Worm (Caenorhabditis elegans): Measurements from ENCODE around the gene skr-20.

The skr-20 gene

ce11 chrX:13237102-13237501 lies 13.8 kb upstream of the skr-20 start, which contains the start of gene K08H2.3:
K08H2.3 (plus strand) TSS chrX:13237402.
- TF ChIP-seq ceh-91 (GFP tag; IDR thresholded peaks at IDR 0.05): no peak
- no peak for TF ChIP-seq nfya-2 (GFP tag; IDR thresholded peaks at IDR 0.05)
- TF ChIP-seq madf-3 (GFP tag; IDR thresholded peaks at IDR 0.05): no peak
- no peak for TF ChIP-seq ceh-79 (tag; optimal IDR thresholded peaks at IDR 0.05)
- TF ChIP-seq lin-54 (GFP tag; optimal IDR thresholded peaks at IDR 0.05): no peak
- TF ChIP-seq ekl-4 (GFP tag; IDR thresholded peaks at IDR 0.05): no peak
- TF ChIP-seq egl-18 (GFP tag; IDR thresholded peaks at IDR 0.05): no peak
- no peak for TF ChIP-seq unc-130 (GFP tag; optimal IDR thresholded peaks at IDR 0.05)
- no peak for TF ChIP-seq B0261.1 (tag; optimal IDR thresholded peaks at IDR 0.05)
- TF ChIP-seq lsy-27 (tag; optimal IDR thresholded peaks at IDR 0.05; ENCODE audit: borderline replicate concordance, insufficient read depth): no peak
- TF ChIP-seq C17E4.6 (GFP tag; IDR thresholded peaks at IDR 0.05): no peak
- no peak for TF ChIP-seq Y79H2A.3 (GFP tag; conservative IDR thresholded peaks at IDR 0.05)
- no peak for TF ChIP-seq dox-1 (GFP tag; IDR thresholded peaks at IDR 0.05)
- no peak for TF ChIP-seq F57C9.4 (tag; optimal IDR thresholded peaks at IDR 0.05)
- no peak for TF ChIP-seq lag-1 (GFP tag; IDR thresholded peaks at IDR 0.05)
- no peak for TF ChIP-seq nhr-90 (tag; optimal IDR thresholded peaks at IDR 0.05)
- no peak for TF ChIP-seq mes-4 (tag; optimal IDR thresholded peaks at IDR 0.05)
- no peak for TF ChIP-seq athp-1 (tag; optimal IDR thresholded peaks at IDR 0.05)

ce11 chrX:13234879-13235278 lies 11.5 kb upstream of the skr-20 start, which contains the start of gene K08H2.2:
K08H2.2 (minus strand) TSS chrX:13234979.
- TF ChIP-seq lin-26 (GFP tag; IDR thresholded peaks at IDR 0.05): no peak

ce11 chrX:13232259-13232658 lies 8.9 kb upstream of the skr-20 start, which contains the start of gene bgnt-1.5:
bgnt-1.5 (minus strand) TSS chrX:13232359.
- TF ChIP-seq nfya-1 (tag; optimal IDR thresholded peaks at IDR 0.05; ENCODE audit: borderline replicate concordance, insufficient read depth) (no peak), Y56A3A.18 (GFP tag; IDR thresholded peaks at IDR 0.05) (no peak), ekl-4 (GFP tag; IDR thresholded peaks at IDR 0.05) (no peak), Y53G8AR.9 (GFP tag; conservative IDR thresholded peaks at IDR 0.05) (no peak), hlh-26 (GFP tag; conservative IDR thresholded peaks at IDR 0.05) (no peak), egrh-3 (GFP tag; IDR thresholded peaks at IDR 0.05) (no peak), mcd-1 (GFP tag; IDR thresholded peaks at IDR 0.05) (no peak), ztf-3 (GFP tag; optimal IDR thresholded peaks at IDR 0.05) (no peak), let-526 (GFP tag; IDR thresholded peaks at IDR 0.05) (no peak)

- TF ChIP-seq nhr-179 (tag; optimal IDR thresholded peaks at IDR 0.05) (no peak), lin-40 (tag; optimal IDR thresholded peaks at IDR 0.05) (no peak), ceh-40 (GFP tag; IDR thresholded peaks at IDR 0.05) (no peak), zim-3 (tag; optimal IDR thresholded peaks at IDR 0.05) (no peak), ztf-26 (tag; optimal IDR thresholded peaks at IDR 0.05) (no peak), dox-1 (GFP tag; IDR thresholded peaks at IDR 0.05) (no peak), tbp1 (GFP tag; optimal IDR thresholded peaks at IDR 0.05) (no peak), ztf-6 (GFP tag; IDR thresholded peaks at IDR 0.05) (no peak)
Observed at ce11 chrX:13227778-13228177, 4.4 kb upstream of the skr-20 start.

- TF ChIP-seq ceh-40 (GFP tag; IDR thresholded peaks at IDR 0.05) (no peak), nhr-80 (tag; optimal IDR thresholded peaks at IDR 0.05) (no peak), F22D6.2 (tag; optimal IDR thresholded peaks at IDR 0.05) (no peak), ztf-6 (GFP tag; IDR thresholded peaks at IDR 0.05) (no peak), aptf-3 (GFP tag; IDR thresholded peaks at IDR 0.05) (no peak), athp-1 (tag; optimal IDR thresholded peaks at IDR 0.05) (no peak), sptf-2 (GFP tag; optimal IDR thresholded peaks at IDR 0.05) (no peak), C17E4.6 (GFP tag; IDR thresholded peaks at IDR 0.05) (no peak), dox-1 (GFP tag; IDR thresholded peaks at IDR 0.05) (no peak), F55B11.4 (tag; optimal IDR thresholded peaks at IDR 0.05; ENCODE audit: borderline replicate concordance, insufficient read depth) (no peak), rpc-1 (optimal IDR thresholded peaks at IDR 0.05) (no peak), rpc-1 (tag; optimal IDR thresholded peaks at IDR 0.05) (no peak)
Observed at ce11 chrX:13226614-13227096, 3.3 kb upstream of the skr-20 start, which contains the start of gene skr-21. skr-21 (minus strand) TSS chrX:13226664.

Measured in whole organism, young adult.